Worm (Caenorhabditis elegans) whole organism, L4 larva: ENCODE data around the gene Y48G9A.11.

Source experiments
- F49E8.2 ChIP-seq: sonication (generic microtip); optimal IDR thresholded peaks from 2 replicates; lab custom pipeline; 2016; ENCODE audit warnings: missing compliant biosample characterization, mild to moderate bottlenecking, missing genetic modification characterization, borderline replicate concordance
- Y5F2A.4 ChIP-seq: fragments of 200-800 bp; sonication (Bioruptor generic); optimal IDR thresholded peaks from 2 replicates; lab custom pipeline; 2018; ENCODE audit warnings: mild to moderate bottlenecking, missing genetic modification characterization, missing compliant biosample characterization
- hlh-11 ChIP-seq: fragments of 200-800 bp; sonication (Bioruptor generic); optimal IDR thresholded peaks from 2 replicates; lab custom pipeline; 2018; ENCODE audit warnings: mild to moderate bottlenecking, missing genetic modification characterization, missing compliant biosample characterization
- jun-1 ChIP-seq: fragments of 150-350 bp; optimal IDR thresholded peaks from 2 replicates; lab custom pipeline; 2014; ENCODE audit warnings: missing biosample characterization, missing genetic modification reagents, missing genetic modification characterization
- lin-38 ChIP-seq: fragments of 200-800 bp; sonication (Bioruptor generic); IDR thresholded peaks from 2 replicates; pipeline ENCODE4 v1.3.6; 2022; ENCODE audit warnings: missing genetic modification reagents, missing genetic modification characterization, missing compliant biosample characterization
- lin-39 ChIP-seq: fragments of 150-350 bp; optimal IDR thresholded peaks from 2 replicates; lab custom pipeline; 2014; ENCODE audit warnings: missing biosample characterization, missing genetic modification reagents, missing genetic modification characterization
- pqm-1 ChIP-seq: sonication (generic microtip); optimal IDR thresholded peaks from 2 replicates; lab custom pipeline; 2017; ENCODE audit warnings: missing biosample characterization, missing genetic modification characterization
- saeg-2 ChIP-seq: fragments of 200-800 bp; sonication (Bioruptor generic); IDR thresholded peaks from 2 replicates; pipeline ENCODE4 v1.3.6; 2022; ENCODE audit warnings: missing genetic modification reagents, missing genetic modification characterization, missing compliant biosample characterization
- unc-39 ChIP-seq: sonication (generic microtip); optimal IDR thresholded peaks from 2 replicates; lab custom pipeline; 2017; ENCODE audit warnings: missing biosample characterization, missing genetic modification characterization
- zag-1 ChIP-seq: fragments of 150-350 bp; optimal IDR thresholded peaks from 2 replicates; lab custom pipeline; 2014; ENCODE audit warnings: missing biosample characterization, missing genetic modification characterization

ce11 chrIII:2100842-2101241 lies 15.9 kb downstream of the Y48G9A.11 start:
- TF ChIP-seq pqm-1 (no peak), Y5F2A.4 (GFP tag; lab: Kevin White, UChicago) (no peak), lin-38 (GFP tag; lab: Robert Waterston, UW) (peak; percentile 64), hlh-11 (tag; lab: Kevin White, UChicago) (peak; percentile 87), zag-1 (tag; lab: Kevin White, UChicago) (no peak), lin-39 (no peak), unc-39 (no peak), jun-1 (no peak), saeg-2 (GFP tag; lab: Robert Waterston, UW) (no peak), F49E8.2 (tag; lab: Kevin White, UChicago) (no peak)
